Fruit fly (Drosophila melanogaster) whole organism, larva: ENCODE data around the gene tsl.

Experiments
- noc ChIP-seq: fragments of 200-800 bp; sonication (Bioruptor generic); optimal IDR thresholded peaks from 3 replicates; lab custom pipeline; 2019; ENCODE audit warnings: missing biosample characterization, mild to moderate bottlenecking, missing genetic modification characterization, moderate library complexity

Gene tsl

dm6 chr3R:21782295-21782922 is at the start of gene tsl:
TSS of gene tsl (minus strand) at chr3R:21782536.
- no peak for TF ChIP-seq noc (tag; lab: Kevin White, UChicago)

- TF ChIP-seq noc (tag; lab: Kevin White, UChicago), result no peak
Observed at dm6 chr3R:21831040-21831439, 48.7 kb upstream of the tsl start.

- TF ChIP-seq noc (tag; lab: Kevin White, UChicago), result no peak
Observed at dm6 chr3R:21830303-21830707, 48.0 kb upstream of the tsl start.

DNA sequence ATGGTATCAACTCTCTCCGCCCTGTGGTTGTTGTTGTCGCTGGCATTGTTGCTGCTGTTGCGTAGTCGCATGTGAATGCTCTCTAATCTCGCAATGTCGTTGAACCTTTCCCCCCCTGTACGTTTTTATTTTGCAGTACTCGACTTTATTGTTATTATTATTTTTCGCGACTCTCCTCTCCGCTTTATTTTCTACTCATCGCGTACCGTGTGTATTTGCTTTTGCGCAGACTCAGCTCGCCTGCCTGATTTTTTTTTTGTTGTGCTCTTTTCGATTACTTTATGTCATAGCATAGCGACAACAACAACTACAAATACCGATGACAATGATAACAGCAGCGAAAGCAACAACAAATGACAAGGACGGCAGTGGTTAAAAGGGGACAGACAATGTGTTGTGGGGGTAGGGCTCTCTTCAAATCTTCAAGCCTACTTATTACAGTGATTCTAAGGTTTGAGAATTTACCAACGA is 47.2 kb upstream of the tsl start:
- TF ChIP-seq noc (tag; lab: Kevin White, UChicago), result no peak

dm6 chr3R:21828785-21829486 is 46.6 kb upstream of the tsl start:
- TF ChIP-seq noc (tag; lab: Kevin White, UChicago), result no peak

DNA sequence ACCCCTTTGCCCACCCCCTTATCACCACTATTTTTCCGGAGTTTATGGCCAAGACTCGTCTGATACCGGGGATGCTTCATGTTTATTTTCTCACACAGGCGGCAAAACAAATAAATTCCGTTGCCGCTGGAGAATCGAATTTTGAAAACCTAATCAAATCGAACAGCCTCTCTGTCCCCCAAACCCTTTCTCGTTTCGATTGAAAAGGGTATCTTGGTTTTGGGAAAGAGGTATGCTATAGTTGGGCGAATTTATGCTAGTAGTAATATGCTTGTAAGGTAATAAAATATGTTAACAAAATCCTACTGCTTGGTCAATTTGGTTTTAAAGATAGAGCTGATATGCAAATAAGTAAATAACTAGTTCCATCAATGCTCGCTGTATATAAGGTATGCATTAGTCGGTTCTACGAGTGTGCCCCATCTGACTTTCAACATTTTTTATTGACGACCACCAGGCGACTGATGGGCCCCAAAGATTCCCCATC is 45.7 kb upstream of the tsl start:
- no peak for TF ChIP-seq noc (tag; lab: Kevin White, UChicago)

DNA sequence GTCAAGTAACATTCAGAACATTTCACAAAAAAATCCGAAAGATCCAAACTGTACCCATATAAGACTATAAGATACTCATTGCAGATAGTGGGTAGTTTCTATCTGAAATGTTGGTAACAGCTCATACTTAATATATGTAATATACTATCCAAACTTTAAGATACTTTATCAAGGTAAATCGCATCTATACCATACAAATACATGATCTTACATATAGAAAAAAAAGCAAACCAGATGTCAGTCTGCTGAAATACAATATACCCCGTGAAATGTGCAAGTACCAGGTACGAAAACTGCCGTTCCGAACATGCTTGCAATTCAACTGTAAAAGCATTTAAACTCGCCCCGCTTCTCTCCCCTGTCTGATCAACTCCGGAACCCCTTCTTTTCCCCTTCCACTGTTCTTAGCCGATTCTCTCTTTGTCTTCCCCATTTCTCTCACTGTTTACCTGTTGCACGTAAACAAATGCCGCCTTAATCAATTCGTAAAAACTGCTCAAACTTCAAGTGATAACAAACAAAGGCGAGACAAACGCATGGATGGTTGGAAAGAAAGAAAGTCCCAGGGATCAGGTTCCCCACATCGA is 45.2 kb upstream of the tsl start:
- TF ChIP-seq noc (tag; lab: Kevin White, UChicago), result no peak

- TF ChIP-seq noc (tag; lab: Kevin White, UChicago), result no peak
Observed at dm6 chr3R:21825775-21826558, 43.6 kb upstream of the tsl start.

- no peak for TF ChIP-seq noc (tag; lab: Kevin White, UChicago)
Observed at dm6 chr3R:21825140-21825539, 42.8 kb upstream of the tsl start.

DNA sequence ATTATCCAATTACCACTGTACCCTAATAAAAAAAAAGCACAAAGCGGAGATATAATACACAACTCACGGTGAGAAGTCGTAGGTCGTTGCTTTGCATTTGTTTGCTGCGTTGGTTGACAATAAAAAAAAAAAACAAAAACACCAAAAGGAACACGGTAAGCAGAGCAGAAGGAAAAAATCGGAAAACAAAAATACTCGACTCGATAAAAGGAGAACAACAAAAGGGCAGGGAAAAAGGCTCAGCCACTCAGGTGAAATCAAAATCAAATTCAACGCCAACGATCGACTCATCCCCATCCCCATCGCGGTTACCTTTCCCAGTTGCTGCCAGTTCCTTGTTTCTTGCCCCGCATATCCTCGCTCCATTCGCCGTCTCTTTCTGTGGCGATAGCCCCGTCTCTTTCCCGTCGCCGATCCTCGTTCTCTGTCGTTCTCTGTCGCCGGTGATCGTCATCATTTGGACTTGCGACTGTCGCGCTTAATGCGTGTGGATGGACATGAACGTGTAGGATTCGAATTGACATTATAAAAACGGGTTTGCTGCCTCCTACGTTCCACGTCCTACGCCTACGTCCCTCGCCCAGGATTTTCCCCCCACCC is 42.2 kb upstream of the tsl start:
- no peak for TF ChIP-seq noc (tag; lab: Kevin White, UChicago)

DNA sequence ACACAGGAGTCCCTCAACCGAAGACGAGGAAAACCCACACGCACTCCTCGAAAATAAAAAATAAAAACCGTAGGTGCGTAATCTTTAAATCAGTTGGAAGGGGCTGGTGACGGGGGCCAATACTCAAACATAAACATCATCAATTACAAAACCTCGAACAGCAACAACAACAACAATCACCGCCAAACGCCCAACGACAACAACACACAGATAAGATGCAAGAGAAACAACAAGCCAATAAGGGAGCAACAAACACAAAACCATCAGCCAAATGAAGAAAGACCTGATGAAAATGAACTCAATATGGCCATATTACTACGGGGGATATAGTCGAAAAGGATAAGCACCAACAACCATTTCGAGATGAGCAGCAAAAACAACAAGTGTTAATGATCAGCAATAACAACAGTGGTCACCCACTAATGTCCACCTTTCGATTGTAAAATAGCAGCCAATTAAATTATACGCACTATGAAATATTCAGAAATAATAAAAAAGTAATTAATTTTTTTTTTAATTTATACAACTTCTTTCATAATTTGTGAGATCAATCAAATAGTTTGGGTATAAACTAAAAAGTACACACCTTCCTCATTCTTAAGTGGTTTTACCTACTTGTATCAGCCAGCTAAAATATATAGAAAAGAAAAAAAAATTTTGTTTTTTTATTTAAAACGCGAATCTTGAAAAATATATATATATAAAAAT is 41.5 kb upstream of the tsl start:
- no peak for TF ChIP-seq noc (tag; lab: Kevin White, UChicago)

dm6 chr3R:21823076-21823475 is 40.7 kb upstream of the tsl start:
- TF ChIP-seq noc (tag; lab: Kevin White, UChicago), result no peak

DNA sequence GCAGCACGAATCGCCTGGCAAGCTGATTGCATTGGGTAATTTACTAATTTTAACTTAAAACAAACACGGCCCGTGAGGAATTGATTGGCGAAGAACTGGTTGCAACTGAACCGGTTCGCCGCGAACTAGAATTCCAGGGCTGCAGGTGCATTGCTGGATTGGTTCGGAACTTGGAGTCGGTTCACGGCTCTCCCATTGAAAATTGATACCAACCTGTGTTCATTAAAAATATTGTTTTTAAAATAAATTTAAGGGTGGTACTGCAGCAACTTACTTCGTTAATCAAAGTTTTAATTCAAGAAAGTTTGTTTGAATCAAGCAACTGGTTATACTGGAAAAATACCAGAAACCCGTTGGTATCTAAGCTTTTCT is 40.2 kb upstream of the tsl start, which contains the start of gene CASK:
TSS of gene CASK (minus strand) at position 113 of the 372 bp plus-strand sequence.
- no peak for TF ChIP-seq noc (tag; lab: Kevin White, UChicago)

DNA sequence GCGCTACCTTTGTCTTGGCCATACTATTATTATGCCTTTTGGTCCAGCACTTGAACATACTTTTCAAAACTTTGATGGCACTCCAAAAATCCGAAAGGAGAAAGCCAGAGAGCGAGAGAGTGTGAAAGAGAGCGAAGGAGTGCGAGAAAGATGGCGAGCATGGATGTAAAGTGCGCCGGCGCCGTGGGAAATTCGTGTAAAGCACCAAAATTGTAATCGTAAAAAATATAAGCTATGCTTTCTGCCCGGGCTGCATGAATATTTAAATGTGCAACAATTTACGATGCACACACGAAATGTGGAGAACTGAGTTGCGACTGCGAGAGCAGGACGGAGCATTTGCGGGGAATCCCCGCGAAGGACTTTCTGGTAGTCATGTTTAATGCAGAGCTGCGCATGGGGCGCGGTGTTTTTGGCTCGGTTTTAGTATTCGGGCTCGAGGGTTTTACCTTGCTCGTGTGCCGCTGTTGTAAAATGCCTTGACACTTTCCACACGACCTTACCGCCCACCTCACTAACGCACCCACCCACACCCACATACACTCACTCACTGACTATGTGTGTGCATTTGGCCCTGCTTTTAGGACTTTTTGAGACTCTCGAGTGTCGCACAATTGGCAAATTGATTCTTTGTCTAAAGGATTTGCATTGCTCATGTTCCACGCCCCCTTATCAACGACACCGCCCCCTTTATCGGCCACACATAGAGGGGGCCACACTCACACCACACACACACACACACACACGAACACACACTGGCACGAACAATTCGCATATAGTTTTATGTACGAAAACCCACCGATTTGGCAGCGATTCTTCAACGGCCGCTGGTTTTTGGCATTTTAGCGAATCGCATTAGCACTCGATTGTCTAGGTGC is 39.6 kb upstream of the tsl start:
- no peak for TF ChIP-seq noc (tag; lab: Kevin White, UChicago)
